Fruit fly (Drosophila melanogaster) whole organism, embryonic: ENCODE results near the gene CG46303.

Experiments
- Ada2b ChIP-seq: fragments of 200-800 bp; sonication (Bioruptor generic); IDR thresholded peaks from 2 replicates; pipeline ENCODE4 v1.3.6; 2022; ENCODE audit warnings: missing biosample characterization, missing genetic modification characterization
- Adf1 ChIP-seq: fragments of 200-800 bp; sonication (Bioruptor generic); IDR thresholded peaks from 2 replicates; pipeline ENCODE4 v1.3.6; 2022; ENCODE audit warnings: missing biosample characterization, missing genetic modification characterization
- CG10431 ChIP-seq: fragments of 200-800 bp; sonication (Bioruptor generic); optimal IDR thresholded peaks from 3 replicates; lab custom pipeline; 2018; ENCODE audit warnings: missing biosample characterization, mild to moderate bottlenecking, missing genetic modification characterization
- CG10654 ChIP-seq: fragments of 200-800 bp; sonication (Bioruptor generic); optimal IDR thresholded peaks from 2 replicates; lab custom pipeline; 2016; ENCODE audit warnings: missing biosample characterization, missing genetic modification characterization
- CG11093 ChIP-seq: fragments of 200-800 bp; sonication (Bioruptor generic); IDR thresholded peaks from 3 replicates; pipeline ENCODE4 v1.3.6; 2022; ENCODE audit warnings: missing biosample characterization, missing genetic modification characterization
- CG11560 ChIP-seq: fragments of 200-800 bp; sonication (Bioruptor generic); IDR thresholded peaks from 3 replicates; pipeline ENCODE4 v1.3.6; 2022; ENCODE audit warnings: missing biosample characterization, missing genetic modification characterization
- CG12104 ChIP-seq: fragments of 200-800 bp; sonication (Bioruptor generic); optimal IDR thresholded peaks from 3 replicates; lab custom pipeline; 2016; ENCODE audit warnings: missing biosample characterization, missing genetic modification characterization
- CG12299 ChIP-seq: fragments of 200-800 bp; sonication (Bioruptor generic); optimal IDR thresholded peaks from 2 replicates; lab custom pipeline; 2018; ENCODE audit warnings: missing biosample characterization, mild to moderate bottlenecking, missing genetic modification characterization
- CG1233 ChIP-seq: fragments of 200-800 bp; sonication (Bioruptor generic); optimal IDR thresholded peaks from 4 replicates; lab custom pipeline; 2018; ENCODE audit warnings: missing biosample characterization, mild to moderate bottlenecking, missing genetic modification characterization
- CG13894 ChIP-seq: fragments of 200-800 bp; sonication (Bioruptor generic); optimal IDR thresholded peaks from 3 replicates; lab custom pipeline; 2018; ENCODE audit warnings: missing biosample characterization, mild to moderate bottlenecking, missing genetic modification characterization, moderate library complexity
- CG14050 ChIP-seq: fragments of 200-800 bp; sonication (Bioruptor generic); IDR thresholded peaks from 3 replicates; pipeline ENCODE4 v1.3.6; 2022; ENCODE audit warnings: missing biosample characterization, missing genetic modification characterization
- CG14860 ChIP-seq: fragments of 200-800 bp; sonication (Bioruptor generic); IDR thresholded peaks from 3 replicates; pipeline ENCODE4 v1.3.6; 2022; ENCODE audit warnings: missing biosample characterization, missing genetic modification characterization; ENCODE audit not compliant: partially characterized antibody
- CG14965 ChIP-seq: fragments of 200-800 bp; sonication (Bioruptor generic); optimal IDR thresholded peaks from 2 replicates; lab custom pipeline; 2016; ENCODE audit warnings: missing biosample characterization, missing genetic modification characterization, borderline replicate concordance
- CG15514 ChIP-seq: fragments of 200-800 bp; sonication (Bioruptor generic); optimal IDR thresholded peaks from 3 replicates; lab custom pipeline; 2017; ENCODE audit warnings: missing biosample characterization, missing genetic modification characterization, mild to moderate bottlenecking, moderate library complexity, missing genetic modification reagents
- CG16815 ChIP-seq: fragments of 200-800 bp; sonication (Bioruptor generic); optimal IDR thresholded peaks from 3 replicates; lab custom pipeline; 2017; ENCODE audit warnings: missing biosample characterization, mild to moderate bottlenecking, missing genetic modification characterization
- CG17186 ChIP-seq: fragments of 200-800 bp; sonication (Bioruptor generic); optimal IDR thresholded peaks from 3 replicates; lab custom pipeline; 2017; ENCODE audit warnings: missing biosample characterization, missing genetic modification reagents, missing genetic modification characterization
- CG18011 ChIP-seq: fragments of 200-800 bp; sonication (Bioruptor generic); optimal IDR thresholded peaks from 2 replicates; lab custom pipeline; 2017; ENCODE audit warnings: missing biosample characterization, missing genetic modification characterization, mild to moderate bottlenecking, moderate library complexity, missing genotype
- CG4707 ChIP-seq: fragments of 200-800 bp; sonication (Bioruptor generic); optimal IDR thresholded peaks from 2 replicates; lab custom pipeline; 2018; ENCODE audit warnings: missing biosample characterization, mild to moderate bottlenecking, missing genetic modification characterization, moderate library complexity
- CG4730 ChIP-seq: fragments of 200-800 bp; sonication (Bioruptor generic); IDR thresholded peaks from 2 replicates; pipeline ENCODE4 v1.3.6; 2022; ENCODE audit warnings: missing biosample characterization, missing genetic modification characterization
- CG5953 ChIP-seq: fragments of 200-800 bp; sonication (Bioruptor generic); IDR thresholded peaks from 2 replicates; pipeline ENCODE4 v1.3.6; 2022; ENCODE audit warnings: missing biosample characterization, missing genetic modification characterization
- CG8089 ChIP-seq: fragments of 200-800 bp; sonication (Bioruptor generic); optimal IDR thresholded peaks from 3 replicates; lab custom pipeline; 2016; ENCODE audit warnings: missing biosample characterization, missing genetic modification characterization
- CG8290 ChIP-seq, 3 experiments: fragments of 200-800 bp; sonication (Bioruptor generic); optimal IDR thresholded peaks; 2 replicates each; lab custom pipeline; 2016 to 2019; ENCODE audit warnings: missing biosample characterization in 3 of 3, missing genetic modification characterization in 3 of 3, mild to moderate bottlenecking in 2 of 3, moderate library complexity in 1 of 3
- CG9932 ChIP-seq: fragments of 200-800 bp; sonication (Bioruptor generic); IDR thresholded peaks from 2 replicates; pipeline ENCODE4 v1.3.6; 2022; ENCODE audit warnings: missing biosample characterization, missing genetic modification characterization
- CTCF ChIP-seq: fragments of 200-800 bp; sonication (Bioruptor generic); optimal IDR thresholded peaks from 2 replicates; lab custom pipeline; 2017; ENCODE audit warnings: missing biosample characterization, mild to moderate bottlenecking, missing genetic modification characterization, moderate library complexity
- E2f2 ChIP-seq: fragments of 200-800 bp; sonication (Bioruptor generic); IDR thresholded peaks from 2 replicates; pipeline ENCODE4 v1.3.6; 2022; ENCODE audit warnings: missing biosample characterization, missing genetic modification characterization
- GATAe ChIP-seq: fragments of 200-800 bp; sonication (Bioruptor generic); conservative IDR thresholded peaks from 2 replicates; pipeline ENCODE4 v1.3.6; 2022; ENCODE audit warnings: missing biosample characterization, missing genetic modification characterization
- Mad ChIP-seq: fragments of 200-800 bp; sonication (Bioruptor generic); optimal IDR thresholded peaks from 2 replicates; lab custom pipeline; 2016; ENCODE audit warnings: missing biosample characterization, missing genetic modification characterization
- Med ChIP-seq: fragments of 200-800 bp; sonication (Bioruptor generic); peaks from one replicate; lab custom pipeline; 2016; ENCODE audit warnings: missing biosample characterization, missing genetic modification characterization, mild to moderate bottlenecking, inconsistent platforms, moderate library complexity
- Meics ChIP-seq: fragments of 200-800 bp; sonication (Bioruptor generic); optimal IDR thresholded peaks from 2 replicates; lab custom pipeline; 2017; ENCODE audit warnings: missing biosample characterization, mild to moderate bottlenecking, missing genetic modification characterization
- Ptx1 ChIP-seq: fragments of 200-800 bp; sonication (Bioruptor generic); IDR thresholded peaks from 2 replicates; pipeline ENCODE4 v1.3.6; 2022; ENCODE audit warnings: missing biosample characterization, missing genetic modification characterization
- Scr ChIP-seq: fragments of 200-800 bp; sonication (Bioruptor generic); IDR thresholded peaks from 2 replicates; pipeline ENCODE4 v1.3.6; 2022; ENCODE audit warnings: missing biosample characterization, missing genetic modification characterization; ENCODE audit not compliant: partially characterized antibody
- Sox100B ChIP-seq: fragments of 200-800 bp; sonication (Bioruptor generic); optimal IDR thresholded peaks from 3 replicates; lab custom pipeline; 2018; ENCODE audit warnings: missing biosample characterization, mild to moderate bottlenecking, missing genetic modification characterization
- Ssrp ChIP-seq: fragments of 200-800 bp; sonication (Bioruptor generic); optimal IDR thresholded peaks from 2 replicates; lab custom pipeline; 2018; ENCODE audit warnings: missing biosample characterization, mild to moderate bottlenecking, missing genetic modification characterization, moderate library complexity
- ac ChIP-seq: fragments of 200-800 bp; sonication (Bioruptor generic); optimal IDR thresholded peaks from 3 replicates; lab custom pipeline; 2017; ENCODE audit warnings: missing biosample characterization, mild to moderate bottlenecking, missing genetic modification characterization
- ap ChIP-seq: fragments of 200-800 bp; sonication (Bioruptor generic); IDR thresholded peaks from 2 replicates; pipeline ENCODE4 v1.3.6; 2022; ENCODE audit warnings: missing biosample characterization, missing genetic modification characterization
- chn ChIP-seq: fragments of 200-800 bp; sonication (Bioruptor generic); optimal IDR thresholded peaks from 2 replicates; lab custom pipeline; 2016; ENCODE audit warnings: missing biosample characterization, missing genetic modification characterization
- crp ChIP-seq, 2 experiments: fragments of 200-800 bp; sonication (Bioruptor generic); optimal IDR thresholded peaks; 2 replicates in 1 of 2; 3 replicates in 1 of 2; lab custom pipeline; 2017; ENCODE audit warnings: missing biosample characterization in 2 of 2, missing genetic modification characterization in 2 of 2, mild to moderate bottlenecking in 1 of 2, moderate library complexity in 1 of 2
- da ChIP-seq: fragments of 200-800 bp; sonication (Bioruptor generic); optimal IDR thresholded peaks from 2 replicates; lab custom pipeline; 2016; ENCODE audit warnings: missing biosample characterization, missing genetic modification characterization
- dmrt11E ChIP-seq: fragments of 200-800 bp; sonication (Bioruptor generic); optimal IDR thresholded peaks from 3 replicates; lab custom pipeline; 2018; ENCODE audit warnings: missing biosample characterization, mild to moderate bottlenecking, missing genetic modification characterization, moderate library complexity
- ems ChIP-seq: fragments of 200-800 bp; sonication (Bioruptor generic); optimal IDR thresholded peaks from 3 replicates; lab custom pipeline; 2016; ENCODE audit warnings: missing biosample characterization, missing genetic modification characterization
- en ChIP-seq: fragments of 200-800 bp; sonication (Bioruptor generic); optimal IDR thresholded peaks from 2 replicates; lab custom pipeline; 2016; ENCODE audit warnings: missing biosample characterization, missing genetic modification characterization
- ewg ChIP-seq: fragments of 200-800 bp; sonication (Bioruptor generic); optimal IDR thresholded peaks from 3 replicates; lab custom pipeline; 2017; ENCODE audit warnings: mild to moderate bottlenecking, missing biosample characterization, missing genetic modification reagents, missing genetic modification characterization
- exex ChIP-seq: fragments of 200-800 bp; sonication (Bioruptor generic); optimal IDR thresholded peaks from 4 replicates; lab custom pipeline; 2018; ENCODE audit warnings: missing biosample characterization, mild to moderate bottlenecking, missing genetic modification characterization, moderate library complexity
- gem ChIP-seq: fragments of 200-800 bp; sonication (Bioruptor generic); optimal IDR thresholded peaks from 2 replicates; lab custom pipeline; 2019; ENCODE audit warnings: missing biosample characterization, mild to moderate bottlenecking, missing genetic modification characterization, moderate library complexity
- mam ChIP-seq: fragments of 200-800 bp; sonication (Bioruptor generic); optimal IDR thresholded peaks from 3 replicates; lab custom pipeline; 2016; ENCODE audit warnings: missing biosample characterization, missing genetic modification characterization
- oc ChIP-seq: fragments of 200-800 bp; sonication (Bioruptor generic); optimal IDR thresholded peaks from 2 replicates; lab custom pipeline; 2018; ENCODE audit warnings: missing biosample characterization, mild to moderate bottlenecking, missing genetic modification characterization, moderate library complexity
- rib ChIP-seq: fragments of 200-800 bp; sonication (Bioruptor generic); IDR thresholded peaks from 2 replicates; pipeline ENCODE4 v1.3.6; 2022; ENCODE audit warnings: missing biosample characterization, missing genetic modification characterization
- seq ChIP-seq: fragments of 200-800 bp; sonication (Bioruptor generic); IDR thresholded peaks from 2 replicates; pipeline ENCODE4 v1.3.6; 2022; ENCODE audit warnings: missing biosample characterization, missing genetic modification characterization
- sima ChIP-seq: fragments of 200-800 bp; sonication (Bioruptor generic); optimal IDR thresholded peaks from 2 replicates; lab custom pipeline; 2016; ENCODE audit warnings: missing biosample characterization, missing genetic modification characterization
- sr ChIP-seq: fragments of 200-800 bp; sonication (Bioruptor generic); IDR thresholded peaks from 3 replicates; pipeline ENCODE4 v1.3.6; 2022; ENCODE audit warnings: missing biosample characterization, missing genetic modification characterization
- toy ChIP-seq: fragments of 200-800 bp; sonication (Bioruptor generic); IDR thresholded peaks from 2 replicates; pipeline ENCODE4 v1.3.6; 2022; ENCODE audit warnings: missing biosample characterization, missing genetic modification characterization
- tup ChIP-seq: fragments of 200-800 bp; sonication (Bioruptor generic); optimal IDR thresholded peaks from 2 replicates; lab custom pipeline; 2016; ENCODE audit warnings: missing biosample characterization, mild to moderate bottlenecking, missing genetic modification characterization, moderate library complexity

The CG46303 gene

dm6 chr3R:5856215-5856614 lies 34.4 kb downstream of the CG46303 start, which contains the start of the genes disp and ECSIT (continued):
- TF ChIP-seq seq (GFP tag; lab: Robert Waterston, UW) (no peak), toy (GFP tag; lab: Robert Waterston, UW) (no peak), CG12104 (GFP tag; lab: Kevin White, UChicago) (no peak), dmrt11E (tag; lab: Kevin White, UChicago) (peak; percentile 38), ems (GFP tag; lab: Kevin White, UChicago) (peak; percentile 45), Ptx1 (peak; percentile 31; the same call in 1 of the 2 replicates), CG12299 (tag; lab: Kevin White, UChicago) (no peak), ac (GFP tag; lab: Kevin White, UChicago) (no peak), CG10431 (GFP tag; lab: Kevin White, UChicago) (no peak), da (GFP tag; lab: Kevin White, UChicago) (no peak), Sox100B (GFP tag; lab: Kevin White, UChicago) (no peak), crp (GFP tag; optimal IDR thresholded peaks at IDR 0.05; lab: Kevin White, UChicago) (peak; percentile 98), oc (tag; lab: Kevin White, UChicago) (no peak), CG18011 (GFP tag; lab: Kevin White, UChicago) (no peak), GATAe (no peak), Adf1 (no peak), Scr (GFP tag; lab: Robert Waterston, UW) (peak; percentile 48; the same call in 1 of the 2 replicates), Med (GFP tag; lab: Kevin White, UChicago) (peak; percentile 88), E2f2 (GFP tag; lab: Robert Waterston, UW) (no peak), Ssrp (tag; lab: Kevin White, UChicago) (no peak), CG13894 (tag; lab: Kevin White, UChicago) (no peak), CG14860 (no peak), sr (no peak), CG15514 (GFP tag; lab: Kevin White, UChicago) (peak; percentile 98), CTCF (GFP tag; lab: Kevin White, UChicago) (no peak), CG1233 (GFP tag; lab: Kevin White, UChicago) (no peak), rib (GFP tag; lab: Robert Waterston, UW) (no peak), CG10654 (GFP tag; lab: Kevin White, UChicago) (peak; percentile 20), en (GFP tag; lab: Kevin White, UChicago) (no peak), exex (no peak), CG11560 (no peak), CG4707 (GFP tag; lab: Kevin White, UChicago) (no peak), CG16815 (GFP tag; lab: Kevin White, UChicago) (no peak), CG14050 (no peak), CG8290 (GFP tag; optimal IDR thresholded peaks at IDR 0.05; lab: Kevin White, UChicago) (peak; percentile 73), CG8290 (tag; optimal IDR thresholded peaks at IDR 0.05; lab: Kevin White, UChicago) (no peak), ap (GFP tag; lab: Robert Waterston, UW) (no peak), CG9932 (GFP tag; lab: Robert Waterston, UW) (peak; percentile 31), CG14965 (GFP tag; lab: Kevin White, UChicago) (no peak), ewg (no peak), gem (tag; lab: Kevin White, UChicago) (no peak), CG17186 (GFP tag; lab: Kevin White, UChicago) (peak; percentile 70), CG8089 (GFP tag; lab: Kevin White, UChicago) (no peak), sima (GFP tag; lab: Kevin White, UChicago) (no peak), Meics (no peak), mam (peak; percentile 32), Mad (GFP tag; lab: Kevin White, UChicago) (no peak), CG11093 (GFP tag; lab: Robert Waterston, UW) (no peak), CG4730 (GFP tag; lab: Robert Waterston, UW) (no peak), tup (GFP tag; lab: Kevin White, UChicago) (no peak), CG5953 (GFP tag; lab: Robert Waterston, UW) (no peak), chn (peak; percentile 8), Ada2b (GFP tag; lab: Robert Waterston, UW) (no peak)
